Worm (Caenorhabditis elegans) whole organism, L4/young adult: Measurements from ENCODE around the gene nos-1.
"Not testable (repeated sequence)": the region's sequence is repeated elsewhere in the genome, so short reads cannot be mapped to it uniquely, and the experiment has no call there.

Experiments
- W03F9.2 ChIP-seq: fragments of 150-350 bp; optimal IDR thresholded peaks from 2 replicates; lab custom pipeline; 2014; ENCODE audit warnings: missing biosample characterization, missing genetic modification characterization
- dao-5 ChIP-seq: sonication (generic microtip); optimal IDR thresholded peaks from 2 replicates; lab custom pipeline; 2016; ENCODE audit warnings: missing genotype, missing genetic modification characterization, moderate library complexity, missing compliant biosample characterization

ce11 chrII:10941918-10942317 is 11.0 kb downstream of the nos-1 start, which contains the start of gene R03D7.15:
- not testable (repeated sequence) for TF ChIP-seq dao-5, W03F9.2 (tag; lab: Kevin White, UChicago)
